Worm (Caenorhabditis elegans) whole organism, L1 larva: ENCODE measurements around the gene col-123.
A peak's percentile ranks its signal among the peaks of the same experiment; 100 is the strongest.

Experiments used
- C04F5.9 ChIP-seq: sonication (generic microtip); optimal IDR thresholded peaks from 2 replicates; lab custom pipeline; 2016; ENCODE audit warnings: missing genetic modification characterization, missing compliant biosample characterization
- F16B12.6 ChIP-seq: fragments of 150-350 bp; optimal IDR thresholded peaks from 2 replicates; lab custom pipeline; 2014; ENCODE audit warnings: missing biosample characterization, missing genetic modification characterization
- alr-1 ChIP-seq: fragments of 200-800 bp; sonication (Bioruptor generic); optimal IDR thresholded peaks from 2 replicates; lab custom pipeline; 2018; ENCODE audit warnings: borderline replicate concordance, mild to moderate bottlenecking, missing genetic modification characterization, missing compliant biosample characterization
- aly-2 ChIP-seq: fragments of 150-350 bp; optimal IDR thresholded peaks from 2 replicates; lab custom pipeline; 2014; ENCODE audit warnings: missing biosample characterization, missing genetic modification characterization
- blmp-1 ChIP-seq: fragments of 150-350 bp; optimal IDR thresholded peaks from 2 replicates; lab custom pipeline; 2014; ENCODE audit warnings: missing biosample characterization, missing genetic modification characterization
- ceh-82 ChIP-seq, 3 experiments: fragments of 150-350 bp in 1 of 3; sonication (generic microtip) in 2 of 3; optimal IDR thresholded peaks; 2 replicates each; lab custom pipeline; 2014 to 2017; ENCODE audit warnings: missing biosample characterization in 3 of 3, missing genetic modification characterization in 3 of 3
- ceh-88 ChIP-seq: fragments of 200-800 bp; sonication (Bioruptor generic); IDR thresholded peaks from 2 replicates; pipeline ENCODE4 v1.3.6; 2022; ENCODE audit warnings: missing genetic modification characterization, missing compliant biosample characterization
- ces-1 ChIP-seq: fragments of 150-350 bp; optimal IDR thresholded peaks from 2 replicates; lab custom pipeline; 2014; ENCODE audit warnings: missing biosample characterization, missing genetic modification reagents, missing genetic modification characterization
- dpl-1 ChIP-seq, 3 experiments: fragments of 150-350 bp in 2 of 3; sonication (generic microtip) in 1 of 3; optimal IDR thresholded peaks; 2 replicates each; lab custom pipeline; 2014 to 2017; ENCODE audit warnings: missing biosample characterization in 3 of 3, missing genetic modification characterization in 3 of 3, missing genetic modification reagents in 3 of 3
- dsc-1 ChIP-seq: sonication (generic microtip); optimal IDR thresholded peaks from 2 replicates; lab custom pipeline; 2016; ENCODE audit warnings: mild to moderate bottlenecking, missing genetic modification characterization, missing compliant biosample characterization
- efl-1 ChIP-seq, 4 experiments: fragments of 150-350 bp; optimal IDR thresholded peaks in 3 of 4; peaks in 1 of 4; 1 replicate in 1 of 4; 2 replicates in 3 of 4; lab custom pipeline; 2014; ENCODE audit warnings: missing biosample characterization in 2 of 4, missing genetic modification characterization in 2 of 4, missing genetic modification reagents in 2 of 4
- efl-3 ChIP-seq: fragments of 200-800 bp; sonication (Bioruptor generic); optimal IDR thresholded peaks from 2 replicates; lab custom pipeline; 2018; ENCODE audit warnings: mild to moderate bottlenecking, missing genetic modification characterization, missing compliant biosample characterization
- egl-13 ChIP-seq: sonication (generic microtip); optimal IDR thresholded peaks from 2 replicates; lab custom pipeline; 2016; ENCODE audit warnings: missing genotype, missing genetic modification reagents, missing genetic modification characterization, missing compliant biosample characterization
- egl-27 ChIP-seq, 2 experiments: fragments of 150-350 bp in 1 of 2; sonication (generic microtip); optimal IDR thresholded peaks; 3 replicates each; lab custom pipeline; 2017 to 2018; ENCODE audit warnings: missing biosample characterization in 2 of 2, missing genetic modification characterization in 2 of 2, missing genetic modification reagents in 2 of 2
- elt-2 ChIP-seq: sonication (generic microtip); optimal IDR thresholded peaks from 2 replicates; lab custom pipeline; 2016; ENCODE audit warnings: missing genetic modification characterization, mild to moderate bottlenecking, inconsistent platforms, missing compliant biosample characterization, missing genetic modification reagents
- elt-3 ChIP-seq, 6 experiments: fragments of 150-350 bp in 1 of 6; sonication (generic microtip); optimal IDR thresholded peaks; 2 replicates each; lab custom pipeline; 2017 to 2018; ENCODE audit warnings: missing biosample characterization in 6 of 6, missing genetic modification characterization in 6 of 6, inconsistent platforms in 1 of 6
- ets-5 ChIP-seq: fragments of 200-800 bp; sonication (Bioruptor generic); IDR thresholded peaks from 2 replicates; pipeline ENCODE4 v1.3.6; 2022; ENCODE audit warnings: missing genetic modification characterization, missing compliant biosample characterization
- fkh-10 ChIP-seq: sonication (generic microtip); optimal IDR thresholded peaks from 2 replicates; lab custom pipeline; 2017; ENCODE audit warnings: missing biosample characterization, missing genetic modification reagents, missing genetic modification characterization
- fkh-4 ChIP-seq: sonication (generic microtip); optimal IDR thresholded peaks from 2 replicates; lab custom pipeline; 2016; ENCODE audit warnings: missing compliant biosample characterization, missing genetic modification characterization, borderline replicate concordance
- fkh-8 ChIP-seq: sonication (generic microtip); optimal IDR thresholded peaks from 2 replicates; lab custom pipeline; 2016; ENCODE audit warnings: mild to moderate bottlenecking, missing genetic modification characterization, missing compliant biosample characterization
- grh-1 ChIP-seq: fragments of 200-800 bp; sonication (Bioruptor generic); IDR thresholded peaks from 2 replicates; pipeline ENCODE4 v1.3.6; 2022; ENCODE audit warnings: missing genetic modification reagents, missing genetic modification characterization, missing compliant biosample characterization
- irx-1 ChIP-seq: sonication (generic microtip); optimal IDR thresholded peaks from 2 replicates; lab custom pipeline; 2016; ENCODE audit warnings: missing genetic modification characterization, missing compliant biosample characterization
- jun-1 ChIP-seq: fragments of 150-350 bp; optimal IDR thresholded peaks from 2 replicates; lab custom pipeline; 2014; ENCODE audit warnings: missing biosample characterization, missing genetic modification reagents, missing genetic modification characterization
- lin-35 ChIP-seq, 2 experiments: fragments of 150-350 bp; optimal IDR thresholded peaks; 2 replicates each; lab custom pipeline; 2014; ENCODE audit warnings: missing biosample characterization in 2 of 2, missing genetic modification characterization in 2 of 2, missing genetic modification reagents in 2 of 2
- lin-39 ChIP-seq: fragments of 150-350 bp; optimal IDR thresholded peaks from 2 replicates; lab custom pipeline; 2014; ENCODE audit warnings: missing biosample characterization, missing genetic modification reagents, missing genetic modification characterization
- mdl-1 ChIP-seq, 2 experiments: fragments of 150-350 bp; optimal IDR thresholded peaks; 2 replicates each; lab custom pipeline; 2014 to 2017; ENCODE audit warnings: missing biosample characterization in 2 of 2, missing genetic modification characterization in 2 of 2, inconsistent platforms in 1 of 2
- mep-1 ChIP-seq: fragments of 150-350 bp; optimal IDR thresholded peaks from 2 replicates; lab custom pipeline; 2014; ENCODE audit warnings: missing biosample characterization, missing genetic modification characterization
- nhr-12 ChIP-seq: sonication (generic microtip); optimal IDR thresholded peaks from 2 replicates; lab custom pipeline; 2017; ENCODE audit warnings: missing biosample characterization, missing genetic modification characterization
- nhr-20 ChIP-seq: sonication (generic microtip); optimal IDR thresholded peaks from 2 replicates; lab custom pipeline; 2016; ENCODE audit warnings: mild to moderate bottlenecking, missing genetic modification characterization, missing compliant biosample characterization
- nhr-237 ChIP-seq: fragments of 150-350 bp; optimal IDR thresholded peaks from 2 replicates; lab custom pipeline; 2014; ENCODE audit warnings: missing biosample characterization, missing genetic modification characterization
- nhr-71 ChIP-seq: sonication (generic microtip); optimal IDR thresholded peaks from 2 replicates; lab custom pipeline; 2016; ENCODE audit warnings: mild to moderate bottlenecking, missing genetic modification characterization, moderate library complexity, missing compliant biosample characterization
- nhr-76 ChIP-seq: sonication (generic microtip); optimal IDR thresholded peaks from 2 replicates; lab custom pipeline; 2017; ENCODE audit warnings: missing biosample characterization, missing genetic modification characterization
- nhr-77 ChIP-seq: fragments of 150-350 bp; optimal IDR thresholded peaks from 2 replicates; lab custom pipeline; 2014; ENCODE audit warnings: missing biosample characterization, missing genetic modification characterization
- nhr-85 ChIP-seq: sonication (generic microtip); peaks from one replicate; lab custom pipeline; 2016; ENCODE audit warnings: missing genetic modification characterization, inconsistent platforms, missing compliant biosample characterization
- pag-3 ChIP-seq: sonication (generic microtip); optimal IDR thresholded peaks from 2 replicates; lab custom pipeline; 2017; ENCODE audit warnings: missing genetic modification characterization, mild to moderate bottlenecking, missing compliant biosample characterization, antibody characterized with exemption, borderline replicate concordance; ENCODE audit not compliant: insufficient read depth
- rnt-1 ChIP-seq: sonication (generic microtip); optimal IDR thresholded peaks from 2 replicates; lab custom pipeline; 2016; ENCODE audit warnings: mild to moderate bottlenecking, missing genetic modification characterization, moderate library complexity, missing compliant biosample characterization
- snpc-4 ChIP-seq: fragments of 150-350 bp; optimal IDR thresholded peaks from 2 replicates; lab custom pipeline; 2014; ENCODE audit warnings: missing biosample characterization, missing genetic modification characterization
- snu-23 ChIP-seq: sonication (generic microtip); optimal IDR thresholded peaks from 2 replicates; lab custom pipeline; 2016; ENCODE audit warnings: missing genetic modification characterization, missing compliant biosample characterization
- tbx-2 ChIP-seq: sonication (generic microtip); optimal IDR thresholded peaks from 2 replicates; lab custom pipeline; 2016; ENCODE audit warnings: missing genetic modification characterization, missing compliant biosample characterization
- tlp-1 ChIP-seq: fragments of 150-350 bp; optimal IDR thresholded peaks from 2 replicates; lab custom pipeline; 2014; ENCODE audit warnings: missing biosample characterization, missing genetic modification characterization
- unc-30 ChIP-seq: sonication (generic microtip); optimal IDR thresholded peaks from 2 replicates; lab custom pipeline; 2017; ENCODE audit warnings: missing biosample characterization, missing genetic modification characterization
- unc-86 ChIP-seq: sonication (generic microtip); optimal IDR thresholded peaks from 2 replicates; lab custom pipeline; 2016; ENCODE audit warnings: missing genetic modification characterization, missing compliant biosample characterization
- unc-98 ChIP-seq: fragments of 200-800 bp; sonication (Bioruptor generic); IDR thresholded peaks from 2 replicates; pipeline ENCODE4 v1.3.6; 2022; ENCODE audit warnings: missing genetic modification characterization, missing compliant biosample characterization
- zip-4 ChIP-seq: fragments of 200-800 bp; sonication (Bioruptor generic); optimal IDR thresholded peaks from 2 replicates; lab custom pipeline; 2018; ENCODE audit warnings: mild to moderate bottlenecking, missing genetic modification characterization, moderate library complexity, missing compliant biosample characterization
- ztf-4 ChIP-seq: fragments of 150-350 bp; optimal IDR thresholded peaks from 2 replicates; lab custom pipeline; 2014; ENCODE audit warnings: missing biosample characterization, missing genetic modification characterization

Gene col-123

DNA sequence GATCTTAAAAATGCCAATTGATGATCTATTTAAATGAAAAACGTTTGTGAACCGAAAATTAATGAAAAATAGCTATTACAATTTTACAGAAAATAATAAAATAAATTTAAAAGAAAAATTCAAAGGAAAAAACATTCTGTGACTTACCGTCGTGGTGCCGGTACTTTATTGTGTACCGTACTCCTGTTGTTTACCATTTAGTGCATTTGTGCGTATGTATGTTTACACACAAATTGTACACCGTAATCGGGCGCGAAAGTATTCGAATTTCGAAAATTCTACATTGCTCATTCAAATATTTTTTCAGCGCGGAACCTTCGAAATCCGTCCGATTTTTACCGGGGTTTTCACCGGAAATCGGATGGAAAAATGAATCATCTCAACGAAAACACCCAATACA lies 43.7 kb upstream of the col-123 start, which contains the start of gene T13F2.6:
Gene T13F2.6 (plus strand): TSS at position 306 of the 400 bp plus-strand sequence.
- TF ChIP-seq ztf-4 (tag; lab: Kevin White, UChicago) = no peak
- no peak for TF ChIP-seq nhr-12 (tag; lab: Kevin White, UChicago)

DNA sequence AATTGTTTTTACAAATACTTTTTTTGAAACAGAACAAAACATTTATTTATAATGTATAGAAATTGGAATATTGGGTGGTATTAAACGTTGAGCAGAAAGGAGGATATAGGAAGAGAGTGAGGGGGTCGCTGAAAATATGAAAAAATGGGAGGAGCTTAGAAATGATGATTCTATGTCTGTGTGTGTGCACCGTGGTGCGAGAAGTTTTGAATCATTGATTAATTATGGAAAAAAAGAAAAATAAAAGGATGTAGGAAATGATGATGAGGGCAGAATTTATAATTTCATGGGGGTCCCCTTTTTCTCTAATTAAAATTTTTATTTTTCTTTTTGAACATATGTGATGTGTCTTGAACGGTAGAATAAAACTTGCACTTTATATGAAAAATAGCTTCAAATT lies 37.0 kb upstream of the col-123 start, which contains the start of gene sre-4:
Gene sre-4 (minus strand): TSS at position 101 of the 400 bp plus-strand sequence.
- TF ChIP-seq snpc-4 (tag; lab: Kevin White, UChicago) (no peak), dsc-1 (tag; lab: Kevin White, UChicago) (peak; percentile 9), pag-3 (tag; lab: Kevin White, UChicago) (no peak), egl-27 (tag; optimal IDR thresholded peaks at IDR 0.05; lab: Kevin White, UChicago) (no peak), mdl-1 (tag; optimal IDR thresholded peaks at IDR 0.05; lab: Kevin White, UChicago) (no peak)

DNA sequence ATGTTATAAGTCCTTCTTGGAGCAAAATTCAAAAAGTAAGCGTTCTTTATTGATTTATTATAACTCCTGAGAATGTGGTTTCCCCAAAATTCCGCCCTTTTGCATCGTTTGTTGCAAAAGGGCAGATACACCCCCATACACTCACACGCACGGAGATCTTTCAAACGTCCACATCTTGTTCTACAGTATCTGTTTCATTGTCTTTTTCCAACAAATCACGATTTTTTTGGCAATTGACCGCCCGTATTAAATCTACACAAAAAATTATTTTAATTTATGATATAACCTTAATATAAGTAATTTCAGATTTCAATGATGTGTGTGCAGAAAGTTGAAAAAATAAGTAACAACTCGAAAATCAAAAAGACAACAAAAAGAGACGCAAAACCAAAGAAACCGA lies 32.2 kb upstream of the col-123 start, which contains the start of gene T13F2.4:
Gene T13F2.4 (plus strand): TSS at position 301 of the 400 bp plus-strand sequence.
- TF ChIP-seq fkh-10 (GFP tag; lab: Kevin White, UChicago) = no peak
- no peak for TF ChIP-seq egl-27 (tag; optimal IDR thresholded peaks at IDR 0.05; lab: Kevin White, UChicago)
- no peak for TF ChIP-seq egl-13 (tag; lab: Kevin White, UChicago)
- no peak for TF ChIP-seq unc-30 (tag; lab: Kevin White, UChicago)
- TF ChIP-seq zip-4 = no peak
- TF ChIP-seq dpl-1 (GFP tag; optimal IDR thresholded peaks at IDR 0.05; lab: Kevin White, UChicago) = no peak
- TF ChIP-seq ces-1 (GFP tag; lab: Kevin White, UChicago) = no peak
- TF ChIP-seq F16B12.6 (tag; lab: Kevin White, UChicago) = no peak
- TF ChIP-seq nhr-77 (tag; lab: Kevin White, UChicago) = no peak
- TF ChIP-seq fkh-4 (tag; lab: Kevin White, UChicago) = no peak
- TF ChIP-seq efl-1 (optimal IDR thresholded peaks at IDR 0.05; lab: Kevin White, UChicago) = no peak
- TF ChIP-seq efl-1 (GFP tag; optimal IDR thresholded peaks at IDR 0.05 in 1 of 2; lab: Kevin White, UChicago) = no peak
- TF ChIP-seq ets-5 (GFP tag; lab: Robert Waterston, UW) = no peak
- TF ChIP-seq elt-2 (tag; lab: Kevin White, UChicago) = no peak
- TF ChIP-seq dsc-1 (tag; lab: Kevin White, UChicago) = no peak
- TF ChIP-seq tlp-1 = no peak
- TF ChIP-seq ztf-4 (tag; lab: Kevin White, UChicago) = no peak
- TF ChIP-seq unc-98 (GFP tag; lab: Robert Waterston, UW) = no peak
- TF ChIP-seq grh-1 = no peak
- no peak for TF ChIP-seq elt-3 (tag; optimal IDR thresholded peaks at IDR 0.05; lab: Kevin White, UChicago)
- no peak for TF ChIP-seq fkh-8 (tag; lab: Kevin White, UChicago)

DNA sequence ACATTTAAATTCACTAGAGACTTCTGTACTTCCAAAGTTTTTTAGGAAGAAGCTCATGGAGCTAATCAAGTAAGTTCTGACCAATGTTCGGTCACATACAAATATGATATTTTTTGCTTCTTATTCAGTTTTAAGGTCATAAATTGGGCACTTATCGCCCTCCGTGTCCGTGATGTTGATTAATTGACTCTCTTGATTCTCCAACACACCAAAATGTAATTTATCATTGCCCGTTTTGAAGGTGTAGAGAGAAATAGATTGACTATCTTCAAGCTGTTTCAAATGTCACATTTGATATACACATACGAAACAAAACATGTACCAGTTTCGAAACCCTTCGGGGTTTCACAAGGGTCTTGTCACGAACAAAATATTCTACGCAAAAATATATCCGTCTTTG lies 31.0 kb upstream of the col-123 start:
- TF ChIP-seq snu-23 (GFP tag; lab: Kevin White, UChicago) (peak; percentile 22), lin-39 (tag; lab: Kevin White, UChicago) (peak; percentile 47), alr-1 (tag; lab: Kevin White, UChicago) (no peak), tbx-2 (tag; lab: Kevin White, UChicago) (peak; percentile 15), tlp-1 (no peak), aly-2 (tag; lab: Kevin White, UChicago) (no peak), nhr-20 (tag; lab: Kevin White, UChicago) (peak; percentile 17), egl-13 (tag; lab: Kevin White, UChicago) (no peak), efl-1 (optimal IDR thresholded peaks at IDR 0.05; lab: Kevin White, UChicago) (no peak), efl-1 (GFP tag; optimal IDR thresholded peaks at IDR 0.05 in 1 of 2; lab: Kevin White, UChicago) (no peak), ceh-82 (tag; optimal IDR thresholded peaks at IDR 0.05; lab: Kevin White, UChicago) (no peak), efl-3 (GFP tag; lab: Kevin White, UChicago) (peak; percentile 34), ceh-88 (GFP tag; lab: Robert Waterston, UW) (no peak), mep-1 (tag; lab: Kevin White, UChicago) (no peak), C04F5.9 (no peak), rnt-1 (no peak), jun-1 (tag; lab: Kevin White, UChicago) (no peak), pag-3 (tag; lab: Kevin White, UChicago) (no peak), nhr-71 (tag; lab: Kevin White, UChicago) (peak; percentile 39), nhr-85 (peak; percentile 86), F16B12.6 (tag; lab: Kevin White, UChicago) (no peak), grh-1 (no peak), lin-35 (GFP tag; optimal IDR thresholded peaks at IDR 0.05; lab: Kevin White, UChicago) (no peak), blmp-1 (tag; lab: Kevin White, UChicago) (peak; percentile 17), nhr-237 (no peak), unc-86 (tag; lab: Kevin White, UChicago) (no peak), irx-1 (tag; lab: Kevin White, UChicago) (peak; percentile 42), nhr-76 (no peak)
